Fruit fly (Drosophila melanogaster): ENCODE measurements around the gene robl37BC.
A peak's percentile ranks its signal among the peaks of the same experiment; 100 is the strongest.

Gene robl37BC

dm6 chr2L:19021278-19022220 is 10.9 kb downstream of the robl37BC start (continued):
- TF ChIP-seq nerfin-1 (tag; optimal IDR thresholded peaks at IDR 0.05) (peak; percentile 63), kni (GFP tag; optimal IDR thresholded peaks at IDR 0.05) (no peak), CG17802 (tag; optimal IDR thresholded peaks at IDR 0.05) (peak; percentile 16), Dref (GFP tag; IDR thresholded peaks at IDR 0.05) (no peak), CG10431 (GFP tag; optimal IDR thresholded peaks at IDR 0.05) (peak; percentile 67), fd64A (GFP tag; optimal IDR thresholded peaks at IDR 0.05) (peak; percentile 40), lmd (GFP tag; IDR thresholded peaks at IDR 0.05) (peak; percentile 76), CG8924 (tag; optimal IDR thresholded peaks at IDR 0.05) (peak; percentile 89), kah (GFP tag; optimal IDR thresholded peaks at IDR 0.05) (peak; percentile 38), crc (GFP tag; optimal IDR thresholded peaks at IDR 0.05) (no peak), Xbp1 (GFP tag; optimal IDR thresholded peaks at IDR 0.05) (peak; percentile 69), D19B (GFP tag; optimal IDR thresholded peaks at IDR 0.05) (peak; percentile 52), hth (optimal IDR thresholded peaks at IDR 0.05) (no peak), CG6175 (GFP tag; IDR thresholded peaks at IDR 0.05) (no peak), caup (GFP tag; optimal IDR thresholded peaks at IDR 0.05; ENCODE audit: severe bottlenecking) (peak; percentile 74), E2f2 (GFP tag; IDR thresholded peaks at IDR 0.05) (peak; percentile 63; the same call in 1 of the 2 replicates), Dek (tag; optimal IDR thresholded peaks at IDR 0.05) (peak; percentile 78), Six4 (GFP tag; optimal IDR thresholded peaks at IDR 0.05) (peak; percentile 1), slp2 (GFP tag; optimal IDR thresholded peaks at IDR 0.05) (peak; percentile 30), CG12155 (GFP tag; optimal IDR thresholded peaks at IDR 0.05) (peak; percentile 59), CG10209 (GFP tag; optimal IDR thresholded peaks at IDR 0.05) (peak; percentile 81), Hmx (GFP tag; optimal IDR thresholded peaks at IDR 0.05) (no peak), CG9797 (GFP tag; optimal IDR thresholded peaks at IDR 0.05) (no peak), Mes4 (GFP tag; optimal IDR thresholded peaks at IDR 0.05) (peak; percentile 31), CG31388 (GFP tag; optimal IDR thresholded peaks at IDR 0.05) (no peak), CG2120 (GFP tag; optimal IDR thresholded peaks at IDR 0.05) (peak; percentile 76), CG10565 (GFP tag; optimal IDR thresholded peaks at IDR 0.05) (no peak), CG11398 (GFP tag; optimal IDR thresholded peaks at IDR 0.05) (no peak), CG1233 (GFP tag; optimal IDR thresholded peaks at IDR 0.05) (peak; percentile 65), CG7556 (GFP tag; optimal IDR thresholded peaks at IDR 0.05) (peak; percentile 93), CG13296 (GFP tag; optimal IDR thresholded peaks at IDR 0.05) (peak; percentile 80), CG2712 (tag; optimal IDR thresholded peaks at IDR 0.05) (peak; percentile 82), CG30403 (GFP tag; optimal IDR thresholded peaks at IDR 0.05) (peak; percentile 80), danr (GFP tag; IDR thresholded peaks at IDR 0.05) (peak; percentile 51; the same call in 1 of the 2 replicates), maf-S (GFP tag; optimal IDR thresholded peaks at IDR 0.05) (no peak), CG1792 (GFP tag; optimal IDR thresholded peaks at IDR 0.05) (no peak), MESR4 (GFP tag; optimal IDR thresholded peaks at IDR 0.05) (peak; percentile 16), Scr (GFP tag; IDR thresholded peaks at IDR 0.05; ENCODE audit: partially characterized antibody) (no peak), Ets65A (GFP tag) (no peak), Deaf1 (tag; optimal IDR thresholded peaks at IDR 0.05) (peak; percentile 63), CG15479 (GFP tag; optimal IDR thresholded peaks at IDR 0.05) (no peak), salm (tag; optimal IDR thresholded peaks at IDR 0.05) (peak; percentile 57), CG11247 (GFP tag; IDR thresholded peaks at IDR 0.05) (peak; percentile 66), sc (optimal IDR thresholded peaks at IDR 0.05) (no peak), sc (GFP tag; optimal IDR thresholded peaks at IDR 0.05) (peak; percentile 80), trh (GFP tag; optimal IDR thresholded peaks at IDR 0.05) (no peak), Stat92E (GFP tag; optimal IDR thresholded peaks at IDR 0.05) (peak in 1 of 3 experiments; percentile 19), cwo (GFP tag; optimal IDR thresholded peaks at IDR 0.05) (peak; percentile 82), CG12942 (GFP tag; optimal IDR thresholded peaks at IDR 0.05) (peak; percentile 56)

Data from whole organism, embryonic.